Worm (Caenorhabditis elegans): ENCODE results near the gene nhr-21.

DNA sequence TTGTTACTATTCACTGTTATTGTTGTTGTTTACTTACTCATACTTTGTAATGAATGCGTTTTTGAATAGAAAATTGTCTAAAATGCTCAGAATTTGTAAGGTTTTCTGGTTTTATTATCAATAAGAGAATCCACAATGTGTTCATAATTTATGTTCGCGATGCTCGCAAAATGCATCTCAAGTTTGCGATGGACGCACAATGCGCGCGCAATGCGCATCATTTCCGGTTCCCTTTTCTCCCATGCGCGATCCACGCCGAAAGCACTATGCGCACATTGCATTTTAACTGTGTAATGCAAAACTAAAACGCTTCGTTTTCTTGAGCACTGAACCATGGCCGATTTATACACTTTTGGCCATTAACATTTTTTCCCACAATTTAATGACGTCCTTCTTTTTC, 19.6 kb upstream of the nhr-21 start:
- TF ChIP-seq lin-26 (GFP tag; IDR thresholded peaks at IDR 0.05): no peak
- TF ChIP-seq ceh-79 (tag; optimal IDR thresholded peaks at IDR 0.05): no peak
- no peak for TF ChIP-seq attf-6 (GFP tag; IDR thresholded peaks at IDR 0.05)
- TF ChIP-seq dpl-1 (GFP tag; optimal IDR thresholded peaks at IDR 0.05): no peak
- TF ChIP-seq ceh-91 (GFP tag; IDR thresholded peaks at IDR 0.05): no peak
- peak; percentile 42 for TF ChIP-seq attf-5 (GFP tag; optimal IDR thresholded peaks at IDR 0.05)
